Fruit fly (Drosophila melanogaster) whole organism, adult: ENCODE data around the gene Pis.

Experiments used
- CG11617 ChIP-seq: fragments of 200-800 bp; sonication (Bioruptor generic); optimal IDR thresholded peaks from 2 replicates; lab custom pipeline; 2017; ENCODE audit warnings: mild to moderate bottlenecking, missing biosample characterization, missing genetic modification reagents, missing genetic modification characterization
- CG12768 ChIP-seq: fragments of 200-800 bp; sonication (Bioruptor generic); optimal IDR thresholded peaks from 2 replicates; lab custom pipeline; 2017; ENCODE audit warnings: missing biosample characterization, missing genetic modification characterization, mild to moderate bottlenecking, moderate library complexity, missing genetic modification reagents
- CG14711 ChIP-seq: fragments of 200-800 bp; sonication (Bioruptor generic); optimal IDR thresholded peaks from 2 replicates; lab custom pipeline; 2018; ENCODE audit warnings: missing biosample characterization, mild to moderate bottlenecking, missing genetic modification characterization, moderate library complexity
- CG1620 ChIP-seq: fragments of 200-800 bp; sonication (Bioruptor generic); optimal IDR thresholded peaks from 2 replicates; lab custom pipeline; 2016; ENCODE audit warnings: missing biosample characterization, missing genetic modification characterization
- CG33017 ChIP-seq: fragments of 200-800 bp; sonication (Bioruptor generic); optimal IDR thresholded peaks from 2 replicates; lab custom pipeline; 2018; ENCODE audit warnings: missing biosample characterization, mild to moderate bottlenecking, missing genetic modification characterization, moderate library complexity
- CG5204 ChIP-seq: fragments of 200-800 bp; sonication (Bioruptor generic); optimal IDR thresholded peaks from 2 replicates; lab custom pipeline; 2016; ENCODE audit warnings: missing biosample characterization, missing genetic modification characterization
- CG7045 ChIP-seq: fragments of 200-800 bp; sonication (Bioruptor generic); optimal IDR thresholded peaks from 2 replicates; lab custom pipeline; 2017; ENCODE audit warnings: missing biosample characterization, mild to moderate bottlenecking, missing genetic modification characterization
- CG7101 ChIP-seq: fragments of 200-800 bp; sonication (Bioruptor generic); optimal IDR thresholded peaks from 2 replicates; lab custom pipeline; 2018; ENCODE audit warnings: missing biosample characterization, mild to moderate bottlenecking, missing genetic modification characterization, moderate library complexity
- Clk ChIP-seq: fragments of 200-800 bp; sonication (Bioruptor generic); optimal IDR thresholded peaks from 2 replicates; lab custom pipeline; 2017; ENCODE audit warnings: missing biosample characterization, missing genetic modification characterization
- Crg-1 ChIP-seq: fragments of 200-800 bp; sonication (Bioruptor generic); optimal IDR thresholded peaks from 2 replicates; lab custom pipeline; 2016; ENCODE audit warnings: missing biosample characterization, missing genetic modification characterization
- Hr96 ChIP-seq: fragments of 200-800 bp; sonication (Bioruptor generic); optimal IDR thresholded peaks from 2 replicates; lab custom pipeline; 2016; ENCODE audit warnings: missing biosample characterization, missing genetic modification characterization
- Mnt ChIP-seq: fragments of 200-800 bp; sonication (Bioruptor generic); optimal IDR thresholded peaks from 2 replicates; lab custom pipeline; 2016; ENCODE audit warnings: missing biosample characterization, mild to moderate bottlenecking, missing genetic modification characterization
- bab1 ChIP-seq: fragments of 200-800 bp; sonication (Bioruptor generic); optimal IDR thresholded peaks from 3 replicates; lab custom pipeline; 2019; ENCODE audit warnings: missing biosample characterization, mild to moderate bottlenecking, missing genetic modification characterization, moderate library complexity
- cic ChIP-seq: fragments of 200-800 bp; sonication (Bioruptor generic); optimal IDR thresholded peaks from 2 replicates; lab custom pipeline; 2017; ENCODE audit warnings: missing biosample characterization, mild to moderate bottlenecking, missing genetic modification characterization, moderate library complexity
- cnc ChIP-seq, 2 experiments: fragments of >200 bp; optimal IDR thresholded peaks; 2 replicates each; lab custom pipeline; 2017
- kay ChIP-seq: fragments of 200-800 bp; sonication (Bioruptor generic); peaks from one replicate; lab custom pipeline; 2016; ENCODE audit warnings: missing biosample characterization, missing genetic modification characterization, borderline replicate concordance
- ovo ChIP-seq: fragments of 200-800 bp; sonication (Bioruptor generic); optimal IDR thresholded peaks from 2 replicates; lab custom pipeline; 2016; ENCODE audit warnings: missing biosample characterization, missing genetic modification characterization
- pad ChIP-seq: fragments of 200-800 bp; sonication (Bioruptor generic); optimal IDR thresholded peaks from 3 replicates; lab custom pipeline; 2017; ENCODE audit warnings: missing biosample characterization, missing genetic modification characterization, mild to moderate bottlenecking, moderate library complexity, missing genetic modification reagents
- tj ChIP-seq: fragments of 200-800 bp; sonication (Bioruptor generic); optimal IDR thresholded peaks from 3 replicates; lab custom pipeline; 2017; ENCODE audit warnings: missing biosample characterization, mild to moderate bottlenecking, missing genetic modification characterization, moderate library complexity
- toe ChIP-seq: fragments of 200-800 bp; sonication (Bioruptor generic); optimal IDR thresholded peaks from 2 replicates; lab custom pipeline; 2016; ENCODE audit warnings: missing biosample characterization, missing genetic modification characterization

Gene Pis

DNA sequence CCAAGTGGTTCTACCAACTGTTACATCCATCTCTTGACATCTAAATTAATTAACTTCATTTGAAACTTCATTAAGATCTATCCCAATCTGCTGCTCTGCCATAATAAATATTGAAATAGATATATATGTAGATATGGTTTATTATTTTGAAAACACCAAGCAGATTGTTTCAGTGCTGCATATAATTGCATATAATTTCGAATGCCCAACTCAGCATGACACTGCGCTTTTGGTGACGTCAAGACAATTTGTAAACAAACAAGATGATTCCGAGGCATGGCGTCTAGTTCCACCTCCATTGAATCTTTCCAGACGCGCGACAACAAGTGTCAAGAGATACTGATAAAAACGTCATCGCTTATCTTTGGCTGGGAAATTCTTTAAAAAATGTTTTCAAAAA lies 37.3 kb upstream of the Pis start:
- no peak for TF ChIP-seq kay (GFP tag; lab: Kevin White, UChicago)
- no peak for TF ChIP-seq pad
- TF ChIP-seq CG11617 (GFP tag; lab: Kevin White, UChicago) = no peak
- TF ChIP-seq CG33017 (tag; lab: Kevin White, UChicago) = no peak
- TF ChIP-seq Hr96 (GFP tag; lab: Kevin White, UChicago) = no peak
- no peak for TF ChIP-seq toe (GFP tag; lab: Kevin White, UChicago)
- peak; percentile 31 for TF ChIP-seq CG7101 (tag; lab: Kevin White, UChicago)
- no peak for TF ChIP-seq ovo
- no peak for TF ChIP-seq Crg-1
- TF ChIP-seq tj (GFP tag; lab: Kevin White, UChicago) = peak; percentile 5
- peak; percentile 33 for TF ChIP-seq CG14711
- no peak for TF ChIP-seq bab1 (GFP tag; lab: Kevin White, UChicago)
- TF ChIP-seq CG12768 (GFP tag; lab: Kevin White, UChicago) = no peak
- TF ChIP-seq cic (GFP tag; lab: Kevin White, UChicago) = no peak
- no peak for TF ChIP-seq CG7045 (GFP tag; lab: Kevin White, UChicago)
- no peak for TF ChIP-seq Clk
- TF ChIP-seq Mnt (GFP tag; lab: Kevin White, UChicago) = no peak
- TF ChIP-seq cnc (optimal IDR thresholded peaks at IDR 0.05; lab: Kevin White, UChicago) = peak; percentile 97 to 100
- TF ChIP-seq CG1620 (GFP tag; lab: Kevin White, UChicago) = no peak
- TF ChIP-seq CG5204 (GFP tag; lab: Kevin White, UChicago) = no peak

DNA sequence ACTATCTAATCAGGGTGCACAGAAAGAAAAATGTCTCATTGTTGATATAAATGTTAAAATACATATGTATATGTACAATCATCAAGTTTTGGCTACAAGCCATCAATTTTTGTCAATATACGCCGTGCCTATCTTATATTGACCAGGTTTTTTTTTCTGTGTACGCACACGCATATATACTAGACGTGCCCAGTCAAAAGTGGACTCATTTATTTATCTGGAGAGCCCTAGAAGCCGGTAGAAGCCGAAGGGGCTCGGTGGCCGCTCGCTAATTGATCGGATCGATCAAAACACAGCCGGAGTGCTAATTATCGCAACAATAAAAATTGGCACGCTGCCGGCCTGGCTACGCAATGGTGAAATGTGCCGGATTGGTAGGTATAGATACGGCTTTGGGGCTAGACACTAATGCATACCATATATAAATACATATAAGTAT lies 36.7 kb upstream of the Pis start:
- peak; percentile 19 for TF ChIP-seq bab1 (GFP tag; lab: Kevin White, UChicago)
- peak; percentile 63 for TF ChIP-seq CG12768 (GFP tag; lab: Kevin White, UChicago)
- TF ChIP-seq Hr96 (GFP tag; lab: Kevin White, UChicago) = no peak
- peak; percentile 78 for TF ChIP-seq CG14711
- peak; percentile 7 for TF ChIP-seq Crg-1
- TF ChIP-seq tj (GFP tag; lab: Kevin White, UChicago) = no peak
- peak; percentile 46 for TF ChIP-seq pad
- no peak for TF ChIP-seq kay (GFP tag; lab: Kevin White, UChicago)
- peak; percentile 31 for TF ChIP-seq CG7045 (GFP tag; lab: Kevin White, UChicago)
- TF ChIP-seq CG11617 (GFP tag; lab: Kevin White, UChicago) = peak; percentile 76
- peak; percentile 87 for TF ChIP-seq CG7101 (tag; lab: Kevin White, UChicago)
- peak; percentile 14 for TF ChIP-seq Clk
- peak; percentile 69 for TF ChIP-seq CG33017 (tag; lab: Kevin White, UChicago)
- peak; percentile 44 for TF ChIP-seq cic (GFP tag; lab: Kevin White, UChicago)
- peak; percentile 48 for TF ChIP-seq Mnt (GFP tag; lab: Kevin White, UChicago)

DNA sequence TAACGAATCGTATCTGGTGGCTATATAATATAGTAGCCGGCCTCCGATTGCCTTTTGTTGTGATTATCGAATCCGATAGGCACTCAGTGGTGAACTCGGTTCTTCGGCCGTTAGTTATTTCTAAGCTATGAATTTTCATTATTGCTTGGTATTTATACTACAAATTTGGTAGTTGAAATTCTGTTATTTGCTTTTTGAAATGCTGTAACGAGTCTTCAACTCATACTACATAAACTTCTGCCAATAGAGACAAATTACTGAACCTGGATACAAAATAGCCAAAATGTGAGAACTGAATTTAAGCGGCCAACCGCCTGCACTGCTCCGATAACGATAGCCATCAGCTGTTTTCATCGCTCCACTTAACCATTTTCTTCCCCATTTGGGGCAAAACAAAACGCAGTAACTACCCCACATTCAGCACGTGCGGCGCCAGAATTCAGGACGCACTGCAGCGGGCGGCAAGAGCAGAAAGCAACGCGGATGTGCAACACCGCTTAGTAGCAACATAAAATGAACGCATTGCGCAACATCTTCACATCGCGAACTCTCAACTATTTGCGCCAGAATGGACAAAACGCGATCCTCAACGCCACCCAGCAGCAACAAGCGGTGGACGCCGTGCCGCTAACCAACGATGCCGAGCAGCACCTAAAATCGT lies 35.5 kb upstream of the Pis start, which contains the start of the genes CG11679 and CG8206:
TSS of gene CG11679 (minus strand) at position 65 of the 661 bp plus-strand sequence.
TSS of gene CG8206 (plus strand) at position 341 of the 661 bp plus-strand sequence.
- peak; percentile 45 for TF ChIP-seq pad
- TF ChIP-seq ovo = peak; percentile 16
- TF ChIP-seq CG12768 (GFP tag; lab: Kevin White, UChicago) = no peak
- peak; percentile 71 for TF ChIP-seq CG1620 (GFP tag; lab: Kevin White, UChicago)
- TF ChIP-seq Clk = no peak
- no peak for TF ChIP-seq CG5204 (GFP tag; lab: Kevin White, UChicago)
- peak; percentile 71 for TF ChIP-seq toe (GFP tag; lab: Kevin White, UChicago)
- peak; percentile 61 for TF ChIP-seq CG7101 (tag; lab: Kevin White, UChicago)
- peak; percentile 75 for TF ChIP-seq Hr96 (GFP tag; lab: Kevin White, UChicago)
- no peak for TF ChIP-seq kay (GFP tag; lab: Kevin White, UChicago)
- peak; percentile 11 for TF ChIP-seq tj (GFP tag; lab: Kevin White, UChicago)
- peak; percentile 85 for TF ChIP-seq Mnt (GFP tag; lab: Kevin White, UChicago)
- TF ChIP-seq CG11617 (GFP tag; lab: Kevin White, UChicago) = peak; percentile 58
- no peak for TF ChIP-seq cnc (optimal IDR thresholded peaks at IDR 0.05; lab: Kevin White, UChicago)
- peak; percentile 53 for TF ChIP-seq CG14711
- peak; percentile 24 for TF ChIP-seq cic (GFP tag; lab: Kevin White, UChicago)
- TF ChIP-seq CG33017 (tag; lab: Kevin White, UChicago) = peak; percentile 11
- TF ChIP-seq bab1 (GFP tag; lab: Kevin White, UChicago) = peak; percentile 75
- TF ChIP-seq Crg-1 = peak; percentile 40

DNA sequence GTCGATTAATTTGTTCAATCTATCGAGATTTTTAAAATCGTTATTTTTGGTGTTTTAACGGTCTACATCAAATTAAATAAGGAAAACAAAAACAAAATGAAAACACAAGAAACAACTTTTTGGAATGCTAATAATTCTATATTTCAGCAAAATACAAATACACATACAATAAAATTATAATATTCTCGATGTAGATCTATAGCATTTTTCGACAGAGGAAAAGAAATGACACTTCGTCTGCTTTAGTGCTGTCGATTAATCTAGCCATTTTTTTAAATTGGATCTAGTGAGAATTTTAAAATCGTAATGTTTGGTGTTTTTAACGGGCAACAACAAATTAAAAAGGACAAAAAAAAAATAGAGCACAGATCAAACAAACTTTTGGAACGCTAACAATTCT lies 33.5 kb upstream of the Pis start, which contains the start of gene Arp6:
TSS of gene Arp6 (minus strand) at position 11 of the 400 bp plus-strand sequence.
- no peak for TF ChIP-seq Crg-1
- no peak for TF ChIP-seq cic (GFP tag; lab: Kevin White, UChicago)
- no peak for TF ChIP-seq CG33017 (tag; lab: Kevin White, UChicago)
- TF ChIP-seq CG1620 (GFP tag; lab: Kevin White, UChicago) = no peak
- no peak for TF ChIP-seq CG12768 (GFP tag; lab: Kevin White, UChicago)
- no peak for TF ChIP-seq CG7045 (GFP tag; lab: Kevin White, UChicago)
- TF ChIP-seq Clk = no peak
- no peak for TF ChIP-seq toe (GFP tag; lab: Kevin White, UChicago)

DNA sequence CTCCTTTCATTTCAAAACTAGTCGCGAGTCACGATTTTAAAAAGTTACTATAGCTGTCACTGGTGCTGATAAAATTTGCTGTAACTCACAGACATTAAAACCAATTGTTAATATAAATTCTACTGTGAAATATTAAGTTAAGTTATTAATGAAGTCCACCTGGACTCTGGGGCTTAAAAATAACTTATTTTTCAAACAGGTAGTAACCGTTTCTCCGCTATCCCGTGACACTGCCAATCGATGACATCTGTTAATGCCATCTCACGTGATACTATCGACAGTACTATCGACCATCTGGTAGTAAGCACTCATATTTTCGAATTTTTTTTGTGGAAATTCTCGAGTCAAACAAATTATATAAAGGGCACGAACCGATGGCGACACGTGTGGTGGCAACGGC lies 30.4 kb upstream of the Pis start, which contains the start of the genes CG12379 and MagR:
TSS of gene CG12379 (minus strand) at position 2 of the 400 bp plus-strand sequence.
TSS of gene MagR (plus strand) at position 276 of the 400 bp plus-strand sequence.
- TF ChIP-seq CG7045 (GFP tag; lab: Kevin White, UChicago) (peak; percentile 41), cnc (optimal IDR thresholded peaks at IDR 0.05; lab: Kevin White, UChicago) (no peak), ovo (peak; percentile 44), CG14711 (peak; percentile 53), CG12768 (GFP tag; lab: Kevin White, UChicago) (peak; percentile 38), Clk (no peak), CG33017 (tag; lab: Kevin White, UChicago) (peak; percentile 26), Mnt (GFP tag; lab: Kevin White, UChicago) (peak; percentile 87), pad (peak; percentile 57), toe (GFP tag; lab: Kevin White, UChicago) (peak; percentile 87), CG5204 (GFP tag; lab: Kevin White, UChicago) (no peak), kay (GFP tag; lab: Kevin White, UChicago) (no peak), cic (GFP tag; lab: Kevin White, UChicago) (no peak), CG1620 (GFP tag; lab: Kevin White, UChicago) (peak; percentile 90), Hr96 (GFP tag; lab: Kevin White, UChicago) (no peak), CG7101 (tag; lab: Kevin White, UChicago) (peak; percentile 69), tj (GFP tag; lab: Kevin White, UChicago) (peak; percentile 51), Crg-1 (peak; percentile 77), bab1 (GFP tag; lab: Kevin White, UChicago) (peak; percentile 65), CG11617 (GFP tag; lab: Kevin White, UChicago) (peak; percentile 71)
